Worm (Caenorhabditis elegans): ENCODE measurements around the gene snb-5.
A peak's percentile ranks its signal among the peaks of the same experiment; 100 is the strongest.

snb-5 gene

DNA sequence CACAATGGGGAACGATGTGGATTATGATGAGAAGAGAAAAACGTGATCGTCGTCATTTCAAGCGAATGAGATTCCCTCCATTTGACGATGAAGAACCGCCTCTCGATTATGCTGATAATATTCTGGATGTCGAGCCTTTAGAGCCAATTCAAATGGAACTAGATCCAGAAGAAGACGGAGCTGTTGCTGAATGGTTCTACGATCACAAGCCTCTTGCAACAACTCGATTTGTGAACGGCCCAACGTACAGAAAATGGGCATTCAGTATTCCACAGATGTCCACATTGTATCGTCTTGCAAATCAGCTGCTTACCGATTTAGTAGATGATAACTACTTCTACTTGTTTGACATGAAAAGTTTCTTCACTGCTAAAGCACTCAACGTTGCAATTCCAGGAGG, 38.1 kb upstream of the snb-5 start:
- TF ChIP-seq egrh-3 (GFP tag; IDR thresholded peaks at IDR 0.05) (no peak), B0261.1 (tag; optimal IDR thresholded peaks at IDR 0.05) (no peak), attf-6 (GFP tag; IDR thresholded peaks at IDR 0.05) (no peak), tlf-1 (GFP tag; optimal IDR thresholded peaks at IDR 0.05) (no peak)

DNA sequence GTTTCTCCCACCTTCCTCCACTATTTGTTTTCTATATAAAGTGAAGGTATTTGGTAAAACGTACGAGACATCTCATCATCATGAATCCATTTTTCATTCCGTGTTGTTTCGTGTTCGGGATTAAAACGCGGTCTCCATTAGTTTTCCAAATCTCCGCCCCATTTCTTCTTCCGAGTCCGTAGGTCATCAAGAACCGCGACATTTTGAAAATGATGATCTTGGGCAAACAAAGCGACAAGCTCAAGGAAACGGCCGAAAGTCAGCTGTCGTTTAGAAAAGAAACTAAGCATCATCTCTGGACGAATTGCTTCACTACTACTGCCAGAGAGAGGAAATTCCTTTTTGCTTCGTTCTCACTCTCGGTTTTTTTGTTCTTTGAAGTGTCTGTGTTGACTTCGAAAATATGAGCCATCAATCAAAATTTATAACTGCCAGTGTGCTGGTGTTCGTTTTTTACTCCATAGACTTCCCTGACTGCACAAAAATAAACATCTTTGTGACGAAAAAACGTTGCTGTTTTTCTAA, 30.2 kb upstream of the snb-5 start:
- TF ChIP-seq pha-4 (tag; optimal IDR thresholded peaks at IDR 0.05): no peak
- peak; percentile 23; the same call in 1 of the 2 replicates for TF ChIP-seq madf-6 (GFP tag; IDR thresholded peaks at IDR 0.05)
- TF ChIP-seq lin-26 (GFP tag; IDR thresholded peaks at IDR 0.05): peak; percentile 41; the same call in 1 of the 2 replicates
- no peak for TF ChIP-seq rpc-1 (optimal IDR thresholded peaks at IDR 0.05)
- TF ChIP-seq rpc-1 (tag; optimal IDR thresholded peaks at IDR 0.05): no peak
- 0 out of 2 replicates have a peak, but pooled peaks have one; percentile 22 for TF ChIP-seq madf-3 (GFP tag; IDR thresholded peaks at IDR 0.05)
- TF ChIP-seq athp-1 (tag; optimal IDR thresholded peaks at IDR 0.05): no peak
- TF ChIP-seq Y79H2A.3 (GFP tag; conservative IDR thresholded peaks at IDR 0.05): 0 out of 2 replicates have a peak, but pooled peaks have one; percentile 31
- peak; percentile 14; the same call in 1 of the 2 replicates for TF ChIP-seq hsf-1 (GFP tag; IDR thresholded peaks at IDR 0.05)
- TF ChIP-seq ama-1 (optimal IDR thresholded peaks at IDR 0.05): no peak
- peak in 1 of 2 experiments; percentile 56 for TF ChIP-seq ama-1 (GFP tag; optimal IDR thresholded peaks at IDR 0.05)
- peak; percentile 17 for TF ChIP-seq hrde-1 (tag; optimal IDR thresholded peaks at IDR 0.05; ENCODE audit: borderline replicate concordance)
- TF ChIP-seq snpc-4 (GFP tag; optimal IDR thresholded peaks at IDR 0.05): peak; percentile 10
- no peak for TF ChIP-seq snpc-4 (tag; optimal IDR thresholded peaks at IDR 0.05)
- TF ChIP-seq F49E8.2 (tag; optimal IDR thresholded peaks at IDR 0.05; ENCODE audit: insufficient read depth): peak; percentile 9
- TF ChIP-seq nhr-80 (tag; optimal IDR thresholded peaks at IDR 0.05): no peak

- TF ChIP-seq F22D6.2 (tag; optimal IDR thresholded peaks at IDR 0.05) (no peak), ztf-3 (GFP tag; optimal IDR thresholded peaks at IDR 0.05) (no peak), madf-10 (tag; optimal IDR thresholded peaks at IDR 0.05) (no peak), lir-1 (GFP tag; conservative IDR thresholded peaks at IDR 0.05) (no peak), chd-7 (tag; optimal IDR thresholded peaks at IDR 0.05) (no peak), pbrm-1 (GFP tag; IDR thresholded peaks at IDR 0.05) (no peak), lag-1 (GFP tag; IDR thresholded peaks at IDR 0.05) (no peak)
These were observed 27.6 kb upstream of the snb-5 start for ce11 chrIII:8175263-8175662.

DNA sequence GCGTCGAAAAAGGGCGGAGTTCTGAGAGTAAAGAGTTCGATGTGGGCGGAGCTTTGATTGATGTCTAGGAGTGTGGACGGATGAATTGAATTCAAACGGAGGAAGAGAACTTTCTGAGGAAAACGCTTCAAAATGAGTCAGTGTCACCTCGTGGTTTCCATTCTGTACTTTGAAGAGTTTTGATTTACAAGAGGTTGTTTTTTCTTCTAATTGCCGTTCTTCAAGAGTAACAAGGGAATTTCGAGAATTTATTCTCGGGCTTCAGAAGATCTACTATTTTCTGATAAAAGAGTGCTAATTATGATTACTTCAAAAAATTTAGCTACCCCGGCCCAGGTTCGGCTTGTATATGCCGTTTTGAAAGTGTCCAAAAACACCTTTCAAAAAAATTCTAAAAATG, 26.6 kb upstream of the snb-5 start, which contains the start of gene C50C3.12:
C50C3.12 (plus strand) TSS at position 301 of the 400 bp plus-strand sequence.
- TF ChIP-seq let-607 (tag; optimal IDR thresholded peaks at IDR 0.05) (no peak), T07F8.4 (tag; optimal IDR thresholded peaks at IDR 0.05) (no peak), ztf-26 (tag; optimal IDR thresholded peaks at IDR 0.05) (no peak), ztf-3 (GFP tag; optimal IDR thresholded peaks at IDR 0.05) (no peak), lir-1 (GFP tag; conservative IDR thresholded peaks at IDR 0.05) (no peak), gei-17 (GFP tag; optimal IDR thresholded peaks at IDR 0.05) (no peak), Y53F4B.3 (GFP tag; IDR thresholded peaks at IDR 0.05) (no peak), Y53G8AR.9 (GFP tag; conservative IDR thresholded peaks at IDR 0.05) (no peak), pbrm-1 (GFP tag; IDR thresholded peaks at IDR 0.05) (no peak), lsl-1 (GFP tag; optimal IDR thresholded peaks at IDR 0.05) (no peak), mcd-1 (GFP tag; IDR thresholded peaks at IDR 0.05) (no peak), dox-1 (GFP tag; IDR thresholded peaks at IDR 0.05) (no peak), D2030.7 (GFP tag; IDR thresholded peaks at IDR 0.05) (no peak), snpc-1.3 (tag; optimal IDR thresholded peaks at IDR 0.05; ENCODE audit: insufficient read depth) (no peak), chd-7 (tag; optimal IDR thresholded peaks at IDR 0.05) (no peak), ztf-22 (GFP tag; optimal IDR thresholded peaks at IDR 0.05) (no peak), F55B11.4 (tag; optimal IDR thresholded peaks at IDR 0.05; ENCODE audit: borderline replicate concordance, insufficient read depth) (no peak), lsy-27 (tag; optimal IDR thresholded peaks at IDR 0.05; ENCODE audit: borderline replicate concordance, insufficient read depth) (no peak)
